Fruit fly (Drosophila melanogaster) whole organism: ENCODE data around the gene CAH4.

Experiments
- CG8478 ChIP-seq: fragments of >200 bp; optimal IDR thresholded peaks from 2 replicates; lab custom pipeline; 2018; ENCODE audit warnings: inconsistent platforms
- Dll ChIP-seq: fragments of >200 bp; optimal IDR thresholded peaks from 2 replicates; lab custom pipeline; 2017
- EcR ChIP-seq, 2 experiments: fragments of >200 bp; optimal IDR thresholded peaks; 2 replicates each; lab custom pipeline; 2017; ENCODE audit warnings: missing biosample characterization in 2 of 2, missing genetic modification characterization in 2 of 2, missing genetic modification reagents in 2 of 2
- psq ChIP-seq: fragments of >200 bp; optimal IDR thresholded peaks from 2 replicates; lab custom pipeline; 2017
- usp ChIP-seq: fragments of >200 bp; optimal IDR thresholded peaks from 2 replicates; lab custom pipeline; 2017; ENCODE audit warnings: missing biosample characterization, missing genetic modification characterization, mixed read lengths

- TF ChIP-seq usp (GFP tag; lab: Kevin White, UChicago) (no peak), Dll (lab: Kevin White, UChicago) (no peak), CG8478 (lab: Kevin White, UChicago) (no peak), psq (no peak), EcR (GFP tag; optimal IDR thresholded peaks at IDR 0.05; lab: Kevin White, UChicago) (no peak)
Measured at dm6 chr3R:24850420-24850819, 6.9 kb downstream of the CAH4 start, which contains the start of gene CG7006.
